Fruit fly (Drosophila melanogaster): ENCODE data around the gene Cyp4d2.

- TF ChIP-seq Crg-1 (GFP tag; optimal IDR thresholded peaks at IDR 0.05) (no peak), CG33017 (tag; optimal IDR thresholded peaks at IDR 0.05) (no peak), CG7101 (tag; optimal IDR thresholded peaks at IDR 0.05) (no peak), CG12768 (GFP tag; optimal IDR thresholded peaks at IDR 0.05) (no peak), bab1 (GFP tag; optimal IDR thresholded peaks at IDR 0.05) (no peak), Mnt (GFP tag; optimal IDR thresholded peaks at IDR 0.05) (no peak)
Observed at dm6 chrX:2161020-2161419, 14.8 kb upstream of the Cyp4d2 start.

Measured in whole organism, adult.